Fruit fly (Drosophila melanogaster): ENCODE results near the gene Sgs7.

Gene Sgs7

DNA sequence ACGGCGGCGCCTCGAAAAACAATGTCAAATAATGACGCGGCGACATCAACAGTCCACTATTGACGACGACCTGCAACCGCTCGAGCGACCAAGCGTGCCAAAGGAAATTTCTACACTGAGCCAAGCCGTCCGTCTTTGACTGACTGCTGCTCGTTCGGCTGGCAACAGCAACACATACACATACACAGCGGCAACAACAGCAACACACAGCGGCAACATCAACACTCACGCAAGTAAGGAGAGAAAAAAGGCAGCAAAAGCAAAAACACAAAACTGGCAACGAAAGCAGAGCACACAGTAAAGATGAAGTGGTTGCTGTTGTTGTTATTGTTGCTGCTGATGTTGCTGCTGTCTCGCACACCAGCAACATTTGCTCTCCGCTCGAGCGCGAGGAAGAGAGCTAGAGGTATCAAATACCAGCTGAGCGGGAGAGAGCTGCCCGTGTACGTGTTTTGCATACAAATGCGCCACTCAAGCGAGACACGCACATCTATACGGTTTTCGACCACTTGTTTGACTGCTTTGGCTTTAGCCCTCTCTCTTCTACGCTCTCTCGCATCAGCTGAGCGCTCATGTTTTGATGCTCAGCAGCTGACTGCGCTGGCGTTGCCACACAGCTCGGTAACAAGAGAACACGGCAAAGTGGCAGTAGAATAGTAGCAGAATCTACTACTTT lies 43.5 kb downstream of the Sgs7 start (continued):
- no peak for TF ChIP-seq CG8359 (GFP tag; optimal IDR thresholded peaks at IDR 0.05; ENCODE audit: borderline replicate concordance)
- TF ChIP-seq CG11696 (GFP tag; IDR thresholded peaks at IDR 0.05): 0 out of 2 replicates have a peak, but pooled peaks have one; percentile 17
- TF ChIP-seq wdn (GFP tag; IDR thresholded peaks at IDR 0.05): 0 out of 2 replicates have a peak, but pooled peaks have one; percentile 15
- TF ChIP-seq wor (GFP tag; IDR thresholded peaks at IDR 0.05): no peak
- TF ChIP-seq pan (optimal IDR thresholded peaks at IDR 0.05): no peak
- TF ChIP-seq pan (GFP tag; optimal IDR thresholded peaks at IDR 0.05 in 1 of 2, IDR thresholded peaks at IDR 0.05 in 1 of 2): peak in 1 of 2 experiments; percentile 36
- no peak for TF ChIP-seq CG1602 (GFP tag; optimal IDR thresholded peaks at IDR 0.05)
- TF ChIP-seq CG32767 (GFP tag; IDR thresholded peaks at IDR 0.05): peak; percentile 32; the same call in 1 of the 2 replicates
- peak; percentile 69 for TF ChIP-seq CG13894 (tag; optimal IDR thresholded peaks at IDR 0.05)
- TF ChIP-seq Elba2 (GFP tag; optimal IDR thresholded peaks at IDR 0.05): no peak
- TF ChIP-seq Fer1 (GFP tag; optimal IDR thresholded peaks at IDR 0.05): peak; percentile 64
- peak; percentile 39; the same call in 1 of the 2 replicates for TF ChIP-seq Rfx (GFP tag; IDR thresholded peaks at IDR 0.05)
- TF ChIP-seq CG13123 (GFP tag; optimal IDR thresholded peaks at IDR 0.05): no peak
- TF ChIP-seq nerfin-1 (tag; optimal IDR thresholded peaks at IDR 0.05): peak; percentile 69
- peak; percentile 69 for TF ChIP-seq CG12071 (GFP tag; optimal IDR thresholded peaks at IDR 0.05)
- TF ChIP-seq CG10543 (GFP tag; optimal IDR thresholded peaks at IDR 0.05): peak; percentile 78
- TF ChIP-seq CG10462 (GFP tag; optimal IDR thresholded peaks at IDR 0.05): no peak
- peak; percentile 100 for TF ChIP-seq kah (GFP tag; optimal IDR thresholded peaks at IDR 0.05)
- peak; percentile 1 for TF ChIP-seq NC2β (GFP tag; optimal IDR thresholded peaks at IDR 0.05)
- TF ChIP-seq CG13296 (GFP tag; optimal IDR thresholded peaks at IDR 0.05): peak; percentile 44
- TF ChIP-seq en (GFP tag; optimal IDR thresholded peaks at IDR 0.05): no peak
- TF ChIP-seq slbo (GFP tag; IDR thresholded peaks at IDR 0.05): peak; percentile 29; the same call in 1 of the 2 replicates
- TF ChIP-seq Med (GFP tag): peak; percentile 92
- TF ChIP-seq Bgb (GFP tag; IDR thresholded peaks at IDR 0.05; ENCODE audit: partially characterized antibody): peak; percentile 43; the same call in 1 of the 2 replicates
- no peak for TF ChIP-seq phol (tag; optimal IDR thresholded peaks at IDR 0.05)
- TF ChIP-seq CG10959 (GFP tag; IDR thresholded peaks at IDR 0.05): no peak
- TF ChIP-seq CG14014 (GFP tag; IDR thresholded peaks at IDR 0.05): peak; percentile 6; the same call in 1 of the 2 replicates
- TF ChIP-seq tgo (GFP tag; IDR thresholded peaks at IDR 0.05): no peak
- TF ChIP-seq CG8281 (tag; optimal IDR thresholded peaks at IDR 0.05): no peak
- TF ChIP-seq Taf1 (GFP tag; IDR thresholded peaks at IDR 0.05): no peak
- TF ChIP-seq CG2129 (GFP tag; IDR thresholded peaks at IDR 0.05; ENCODE audit: partially characterized antibody): peak; percentile 16; the same call in 1 of the 2 replicates
- TF ChIP-seq mld (GFP tag; IDR thresholded peaks at IDR 0.05; ENCODE audit: partially characterized antibody): peak; percentile 63; the same call in 1 of the 3 replicates
- TF ChIP-seq CG4328 (GFP tag; optimal IDR thresholded peaks at IDR 0.05): no peak
- no peak for TF ChIP-seq danr (GFP tag; IDR thresholded peaks at IDR 0.05)
- no peak for TF ChIP-seq p53 (GFP tag; optimal IDR thresholded peaks at IDR 0.05)
- peak; percentile 29 for TF ChIP-seq vfl (GFP tag; optimal IDR thresholded peaks at IDR 0.05)
- TF ChIP-seq esg (GFP tag; conservative IDR thresholded peaks at IDR 0.05): no peak
- TF ChIP-seq CG9215 (GFP tag; IDR thresholded peaks at IDR 0.05): no peak
- peak; percentile 4 for TF ChIP-seq CG8089 (GFP tag; optimal IDR thresholded peaks at IDR 0.05)
- no peak for TF ChIP-seq gem (tag; optimal IDR thresholded peaks at IDR 0.05)
- TF ChIP-seq CG6689 (GFP tag; IDR thresholded peaks at IDR 0.05): 0 out of 2 replicates have a peak, but pooled peaks have one; percentile 34
- peak; percentile 32 for TF ChIP-seq CG31365 (tag; optimal IDR thresholded peaks at IDR 0.05)
- TF ChIP-seq Nf-YB (GFP tag; optimal IDR thresholded peaks at IDR 0.05): peak; percentile 47
- TF ChIP-seq sisA (GFP tag; IDR thresholded peaks at IDR 0.05): no peak
- TF ChIP-seq hbn (GFP tag; IDR thresholded peaks at IDR 0.05; ENCODE audit: partially characterized antibody): peak; percentile 80
- TF ChIP-seq trem (tag; optimal IDR thresholded peaks at IDR 0.05): peak; percentile 14
- TF ChIP-seq CG31441 (GFP tag; IDR thresholded peaks at IDR 0.05): no peak; the same call in 1 of the 2 replicates
- no peak for TF ChIP-seq nerfin-2 (GFP tag; IDR thresholded peaks at IDR 0.05; ENCODE audit: partially characterized antibody)
- no peak for TF ChIP-seq seq (GFP tag; IDR thresholded peaks at IDR 0.05)
